Worm (Caenorhabditis elegans) whole organism, L2 larva: ENCODE data around the gene F26F12.4.

Experiments
- C34F6.9 ChIP-seq: fragments of 150-350 bp; optimal IDR thresholded peaks from 2 replicates; lab custom pipeline; 2014; ENCODE audit warnings: missing biosample characterization, missing genetic modification characterization
- F13H6.1 ChIP-seq: sonication (generic microtip); optimal IDR thresholded peaks from 2 replicates; lab custom pipeline; 2016; ENCODE audit warnings: missing genetic modification characterization, missing compliant biosample characterization
- R02D3.7 ChIP-seq: fragments of 150-350 bp; optimal IDR thresholded peaks from 2 replicates; lab custom pipeline; 2014; ENCODE audit warnings: missing biosample characterization, missing genetic modification characterization
- Y55F3AM.14 ChIP-seq: fragments of 200-800 bp; sonication (Bioruptor generic); optimal IDR thresholded peaks from 2 replicates; lab custom pipeline; 2018; ENCODE audit warnings: mild to moderate bottlenecking, missing genetic modification characterization, missing compliant biosample characterization
- ZK546.5 ChIP-seq: sonication (generic microtip); optimal IDR thresholded peaks from 2 replicates; lab custom pipeline; 2017; ENCODE audit warnings: missing biosample characterization, missing genetic modification characterization
- alr-1 ChIP-seq: fragments of 150-350 bp; optimal IDR thresholded peaks from 2 replicates; lab custom pipeline; 2014; ENCODE audit warnings: missing biosample characterization, missing genetic modification characterization
- aly-2 ChIP-seq: fragments of 150-350 bp; optimal IDR thresholded peaks from 2 replicates; lab custom pipeline; 2014; ENCODE audit warnings: missing biosample characterization, missing genetic modification characterization
- ama-1 ChIP-seq: fragments of 150-350 bp; optimal IDR thresholded peaks from 2 replicates; lab custom pipeline; 2018; ENCODE audit warnings: inconsistent platforms
- blmp-1 ChIP-seq: sonication (generic microtip); optimal IDR thresholded peaks from 2 replicates; lab custom pipeline; 2017; ENCODE audit warnings: missing genetic modification characterization, mild to moderate bottlenecking, missing compliant biosample characterization, antibody characterized with exemption, moderate library complexity; ENCODE audit not compliant: insufficient read depth
- ceh-82 ChIP-seq: fragments of 150-350 bp; optimal IDR thresholded peaks from 2 replicates; lab custom pipeline; 2014; ENCODE audit warnings: missing biosample characterization, missing genetic modification characterization
- crh-2 ChIP-seq: sonication (generic microtip); optimal IDR thresholded peaks from 2 replicates; lab custom pipeline; 2017; ENCODE audit warnings: missing biosample characterization, missing genetic modification characterization
- dmd-4 ChIP-seq: sonication (generic microtip); optimal IDR thresholded peaks from 2 replicates; lab custom pipeline; 2017; ENCODE audit warnings: missing biosample characterization, missing genetic modification characterization
- elt-1 ChIP-seq: fragments of 150-350 bp; optimal IDR thresholded peaks from 2 replicates; lab custom pipeline; 2014; ENCODE audit warnings: missing biosample characterization, missing genetic modification characterization
- fos-1 ChIP-seq: fragments of 150-350 bp; optimal IDR thresholded peaks from 2 replicates; lab custom pipeline; 2014; ENCODE audit warnings: missing biosample characterization, missing genetic modification characterization
- gmeb-1 ChIP-seq: fragments of 150-350 bp; optimal IDR thresholded peaks from 2 replicates; lab custom pipeline; 2014; ENCODE audit warnings: missing biosample characterization, missing genetic modification characterization
- lin-11 ChIP-seq: fragments of 150-350 bp; sonication (generic microtip); optimal IDR thresholded peaks from 2 replicates; lab custom pipeline; 2014; ENCODE audit warnings: missing biosample characterization, missing genetic modification characterization, inconsistent platforms, mixed read lengths
- lin-13 ChIP-seq: fragments of 150-350 bp; optimal IDR thresholded peaks from 2 replicates; lab custom pipeline; 2014; ENCODE audit warnings: missing biosample characterization, missing genetic modification reagents, missing genetic modification characterization
- lin-39 ChIP-seq: fragments of 150-350 bp; optimal IDR thresholded peaks from 2 replicates; lab custom pipeline; 2014; ENCODE audit warnings: missing biosample characterization, missing genetic modification reagents, missing genetic modification characterization
- lsy-2 ChIP-seq, 2 experiments: fragments of 150-350 bp in 1 of 2; sonication (generic microtip) in 1 of 2; optimal IDR thresholded peaks; 2 replicates each; lab custom pipeline; 2014 to 2017; ENCODE audit warnings: missing biosample characterization in 2 of 2, missing genetic modification characterization in 2 of 2
- mab-5 ChIP-seq: fragments of 150-350 bp; optimal IDR thresholded peaks from 2 replicates; lab custom pipeline; 2014; ENCODE audit warnings: missing biosample characterization, missing genetic modification characterization
- mdl-1 ChIP-seq, 2 experiments: fragments of 150-350 bp in 1 of 2; sonication (generic microtip) in 1 of 2; optimal IDR thresholded peaks; 2 replicates each; lab custom pipeline; 2017; ENCODE audit warnings: missing biosample characterization in 2 of 2, missing genetic modification characterization in 2 of 2
- nhr-10 ChIP-seq: sonication (generic microtip); optimal IDR thresholded peaks from 2 replicates; lab custom pipeline; 2017; ENCODE audit warnings: missing biosample characterization, missing genetic modification characterization
- nhr-11 ChIP-seq: fragments of 150-350 bp; optimal IDR thresholded peaks from 2 replicates; lab custom pipeline; 2014; ENCODE audit warnings: missing biosample characterization, missing genetic modification characterization
- nhr-12 ChIP-seq: fragments of 150-350 bp; optimal IDR thresholded peaks from 2 replicates; lab custom pipeline; 2014; ENCODE audit warnings: missing biosample characterization, missing genetic modification characterization
- nhr-129 ChIP-seq: fragments of 150-350 bp; optimal IDR thresholded peaks from 2 replicates; lab custom pipeline; 2014; ENCODE audit warnings: missing biosample characterization, missing genetic modification characterization
- nhr-21 ChIP-seq: fragments of 150-350 bp; optimal IDR thresholded peaks from 2 replicates; lab custom pipeline; 2014; ENCODE audit warnings: missing biosample characterization, missing genetic modification characterization
- nhr-237 ChIP-seq: fragments of 150-350 bp; optimal IDR thresholded peaks from 2 replicates; lab custom pipeline; 2014; ENCODE audit warnings: missing biosample characterization, missing genetic modification characterization
- nhr-25 ChIP-seq: fragments of 150-350 bp; sonication (generic microtip); optimal IDR thresholded peaks from 3 replicates; lab custom pipeline; 2014; ENCODE audit warnings: missing biosample characterization, missing genetic modification characterization
- nhr-6 ChIP-seq: fragments of 150-350 bp; optimal IDR thresholded peaks from 2 replicates; lab custom pipeline; 2014; ENCODE audit warnings: missing biosample characterization, missing genetic modification characterization
- nhr-77 ChIP-seq: fragments of 150-350 bp; optimal IDR thresholded peaks from 2 replicates; lab custom pipeline; 2014; ENCODE audit warnings: missing biosample characterization, missing genetic modification characterization
- peb-1 ChIP-seq: fragments of 150-350 bp; optimal IDR thresholded peaks from 2 replicates; lab custom pipeline; 2014; ENCODE audit warnings: missing biosample characterization, missing genetic modification characterization
- sem-4 ChIP-seq: fragments of 150-350 bp; optimal IDR thresholded peaks from 2 replicates; lab custom pipeline; 2014; ENCODE audit warnings: missing biosample characterization, missing genetic modification reagents, missing genetic modification characterization
- skn-1 ChIP-seq: sonication (generic microtip); optimal IDR thresholded peaks from 2 replicates; lab custom pipeline; 2017; ENCODE audit warnings: missing biosample characterization, missing genetic modification characterization
- sma-3 ChIP-seq: sonication (generic microtip); optimal IDR thresholded peaks from 2 replicates; lab custom pipeline; 2016; ENCODE audit warnings: missing genetic modification reagents, missing genetic modification characterization, missing compliant biosample characterization
- sma-9 ChIP-seq, 2 experiments: fragments of 150-350 bp in 1 of 2; sonication (generic microtip) in 1 of 2; optimal IDR thresholded peaks; 2 replicates each; lab custom pipeline; 2014 to 2016; ENCODE audit warnings: missing genetic modification characterization in 2 of 2, mild to moderate bottlenecking in 1 of 2, missing biosample characterization in 1 of 2, missing compliant biosample characterization in 1 of 2, missing genetic modification reagents in 1 of 2, moderate library complexity in 1 of 2
- snpc-4 ChIP-seq: fragments of 150-350 bp; optimal IDR thresholded peaks from 2 replicates; lab custom pipeline; 2014; ENCODE audit warnings: missing biosample characterization, missing genetic modification characterization
- unc-55 ChIP-seq: fragments of 150-350 bp; sonication (generic microtip); optimal IDR thresholded peaks from 3 replicates; lab custom pipeline; 2014; ENCODE audit warnings: missing biosample characterization, missing genetic modification reagents, missing genetic modification characterization
- unc-62 ChIP-seq: fragments of 150-350 bp; optimal IDR thresholded peaks from 2 replicates; lab custom pipeline; 2014; ENCODE audit warnings: missing biosample characterization, missing genetic modification reagents, missing genetic modification characterization
- zag-1 ChIP-seq: fragments of 150-350 bp; optimal IDR thresholded peaks from 2 replicates; lab custom pipeline; 2014; ENCODE audit warnings: missing biosample characterization, missing genetic modification characterization
- ztf-1 ChIP-seq: fragments of 200-800 bp; sonication (Bioruptor generic); conservative IDR thresholded peaks from 2 replicates; pipeline ENCODE4 v1.3.6; 2022; ENCODE audit warnings: missing genetic modification characterization, missing compliant biosample characterization
- ztf-11 ChIP-seq: sonication (generic microtip); optimal IDR thresholded peaks from 2 replicates; lab custom pipeline; 2017; ENCODE audit warnings: missing biosample characterization, missing genetic modification characterization
- ztf-4 ChIP-seq: fragments of 150-350 bp; optimal IDR thresholded peaks from 2 replicates; lab custom pipeline; 2014; ENCODE audit warnings: missing biosample characterization, missing genetic modification characterization

F26F12.4 gene

ce11 chrV:5850671-5851070 lies 18.5 kb downstream of the F26F12.4 start:
- TF ChIP-seq nhr-21 (tag; lab: Kevin White, UChicago) (no peak), ztf-11 (tag; lab: Kevin White, UChicago) (no peak), R02D3.7 (tag; lab: Kevin White, UChicago) (no peak), sma-3 (GFP tag; lab: Kevin White, UChicago) (no peak), ztf-1 (GFP tag; lab: Robert Waterston, UW) (no peak), aly-2 (tag; lab: Kevin White, UChicago) (no peak), blmp-1 (tag; lab: Kevin White, UChicago) (no peak), nhr-25 (tag; lab: Kevin White, UChicago) (no peak), lin-13 (GFP tag; lab: Kevin White, UChicago) (no peak), mab-5 (no peak), nhr-10 (tag; lab: Kevin White, UChicago) (no peak), snpc-4 (tag; lab: Kevin White, UChicago) (no peak), ztf-4 (tag; lab: Kevin White, UChicago) (no peak), lin-11 (no peak), nhr-77 (tag; lab: Kevin White, UChicago) (no peak)

ce11 chrV:5848015-5848609 lies 21.0 kb downstream of the F26F12.4 start:
- TF ChIP-seq nhr-237 (tag; lab: Kevin White, UChicago) = no peak
- peak; percentile 19 for TF ChIP-seq ztf-4 (tag; lab: Kevin White, UChicago)
- peak; percentile 11 for TF ChIP-seq C34F6.9 (tag; lab: Kevin White, UChicago)
- TF ChIP-seq nhr-129 (tag; lab: Kevin White, UChicago) = peak; percentile 55
- peak; percentile 16 for TF ChIP-seq nhr-25 (tag; lab: Kevin White, UChicago)
- TF ChIP-seq F13H6.1 (tag; lab: Kevin White, UChicago) = peak; percentile 53
- peak; percentile 59 for TF ChIP-seq unc-55
- no peak for TF ChIP-seq ZK546.5 (tag; lab: Kevin White, UChicago)

- TF ChIP-seq nhr-77 (tag; lab: Kevin White, UChicago) = no peak
- TF ChIP-seq gmeb-1 = no peak
- peak; percentile 35 for TF ChIP-seq nhr-129 (tag; lab: Kevin White, UChicago)
- TF ChIP-seq sma-3 (GFP tag; lab: Kevin White, UChicago) = no peak
- TF ChIP-seq C34F6.9 (tag; lab: Kevin White, UChicago) = peak; percentile 8
Measured at ce11 chrV:5846729-5847128, 22.4 kb downstream of the F26F12.4 start.

ce11 chrV:5845669-5846189 lies 23.4 kb downstream of the F26F12.4 start, which contains the start of gene F26F12.3:
TSS of gene F26F12.3 (minus strand) at chrV:5845719.
- TF ChIP-seq R02D3.7 (tag; lab: Kevin White, UChicago) (no peak), mab-5 (peak; percentile 41), unc-55 (peak; percentile 29), lin-11 (peak; percentile 44), nhr-11 (no peak), fos-1 (tag; lab: Kevin White, UChicago) (peak; percentile 36), dmd-4 (no peak), nhr-21 (tag; lab: Kevin White, UChicago) (no peak), elt-1 (no peak), F13H6.1 (tag; lab: Kevin White, UChicago) (peak; percentile 71), sem-4 (tag; lab: Kevin White, UChicago) (peak; percentile 79), nhr-12 (no peak), C34F6.9 (tag; lab: Kevin White, UChicago) (peak; percentile 80), skn-1 (tag; lab: Kevin White, UChicago) (no peak), blmp-1 (tag; lab: Kevin White, UChicago) (peak; percentile 75), crh-2 (tag; lab: Kevin White, UChicago) (peak; percentile 24), sma-9 (GFP tag; optimal IDR thresholded peaks at IDR 0.05; lab: Kevin White, UChicago) (peak; percentile 90), sma-9 (tag; optimal IDR thresholded peaks at IDR 0.05; lab: Kevin White, UChicago) (no peak), ztf-11 (tag; lab: Kevin White, UChicago) (no peak), lsy-2 (tag; optimal IDR thresholded peaks at IDR 0.05; lab: Kevin White, UChicago) (peak in 1 of 2 experiments; percentile 66), lin-39 (no peak), Y55F3AM.14 (peak; percentile 44), zag-1 (tag; lab: Kevin White, UChicago) (peak; percentile 11), ama-1 (peak; percentile 68), ceh-82 (tag; lab: Kevin White, UChicago) (no peak), mdl-1 (tag; optimal IDR thresholded peaks at IDR 0.05; lab: Kevin White, UChicago) (peak; percentile 39 to 54), nhr-10 (tag; lab: Kevin White, UChicago) (no peak), sma-3 (GFP tag; lab: Kevin White, UChicago) (peak; percentile 88), gmeb-1 (peak; percentile 29), ztf-1 (GFP tag; lab: Robert Waterston, UW) (no peak), nhr-6 (tag; lab: Kevin White, UChicago) (peak; percentile 11), alr-1 (no peak), nhr-25 (tag; lab: Kevin White, UChicago) (peak; percentile 30), unc-62 (GFP tag; lab: Kevin White, UChicago) (no peak), nhr-129 (tag; lab: Kevin White, UChicago) (peak; percentile 89), peb-1 (tag; lab: Kevin White, UChicago) (no peak), ztf-4 (tag; lab: Kevin White, UChicago) (no peak), ZK546.5 (tag; lab: Kevin White, UChicago) (no peak)
